Worm (Caenorhabditis elegans) whole organism, L4/young adult: Measurements from ENCODE around the gene kin-24.

Experiments
- dao-5 ChIP-seq: sonication (generic microtip); optimal IDR thresholded peaks from 2 replicates; lab custom pipeline; 2016; ENCODE audit warnings: missing genotype, missing genetic modification characterization, moderate library complexity, missing compliant biosample characterization
- him-1 ChIP-seq: sonication (generic microtip); optimal IDR thresholded peaks from 2 replicates; lab custom pipeline; 2016; ENCODE audit warnings: missing genotype, missing genetic modification reagents, missing genetic modification characterization, missing compliant biosample characterization

- TF ChIP-seq him-1 (no peak), dao-5 (tag; lab: Kevin White, UChicago) (no peak)
These were observed 7.2 kb upstream of the kin-24 start, which contains the start of gene K07F5.7 for ce11 chrIV:9848075-9848474.
